Worm (Caenorhabditis elegans) whole organism, midembryonic: Measurements from ENCODE around the gene E02H1.6.

ENCODE experiments used
- tab-1 ChIP-seq: fragments of 200-800 bp; sonication (Bioruptor generic); IDR thresholded peaks from 2 replicates; pipeline ENCODE4 v1.3.6; 2022; ENCODE audit warnings: missing genetic modification characterization, missing compliant biosample characterization
- ztf-29 ChIP-seq: fragments of 200-800 bp; sonication (Bioruptor generic); IDR thresholded peaks from 2 replicates; pipeline ENCODE4 v1.3.6; 2022; ENCODE audit warnings: missing genetic modification reagents, missing genetic modification characterization, missing compliant biosample characterization

DNA sequence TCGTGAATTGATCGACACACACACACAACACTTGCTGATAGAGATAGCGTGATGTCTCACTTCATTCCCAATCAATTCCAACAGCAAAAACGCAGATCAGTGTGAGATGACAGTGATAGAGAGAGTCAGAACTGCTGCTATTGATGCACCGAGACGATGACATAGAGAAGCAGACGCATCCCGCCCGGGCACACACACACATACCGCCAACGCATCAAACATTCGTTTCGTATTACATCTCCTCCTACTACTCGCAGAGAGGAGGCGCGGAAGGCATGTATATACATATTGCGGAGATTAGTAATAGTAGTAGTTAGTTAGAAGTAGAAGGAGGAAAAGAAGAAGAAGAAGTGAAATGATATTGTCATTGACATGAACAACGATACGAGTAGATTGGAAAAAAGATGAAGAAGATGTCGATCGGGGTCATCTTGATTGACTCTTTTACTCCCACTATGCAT, 22.9 kb downstream of the E02H1.6 start:
- TF ChIP-seq ztf-29 (GFP tag; lab: Robert Waterston, UW) (no peak), tab-1 (GFP tag; lab: Robert Waterston, UW) (no peak)
